Worm (Caenorhabditis elegans) whole organism, L2 larva: ENCODE data around the gene R107.5.

Source experiments
- nhr-10 ChIP-seq: sonication (generic microtip); optimal IDR thresholded peaks from 2 replicates; lab custom pipeline; 2017; ENCODE audit warnings: missing biosample characterization, missing genetic modification characterization
- ztf-11 ChIP-seq: sonication (generic microtip); optimal IDR thresholded peaks from 2 replicates; lab custom pipeline; 2017; ENCODE audit warnings: missing biosample characterization, missing genetic modification characterization

ce11 chrIII:9089325-9089823, 35.8 kb upstream of the R107.5 start, which contains the start of the genes mccc-2 and mrpl-44:
- TF ChIP-seq nhr-10 (tag; lab: Kevin White, UChicago) (no peak), ztf-11 (tag; lab: Kevin White, UChicago) (no peak)
